Worm (Caenorhabditis elegans) whole organism, L3 larva: ENCODE measurements around the gene C25D7.5.
A peak's percentile ranks its signal among the peaks of the same experiment; 100 is the strongest.

ENCODE experiments used
- R02D3.7 ChIP-seq: fragments of 150-350 bp; optimal IDR thresholded peaks from 2 replicates; lab custom pipeline; 2014; ENCODE audit warnings: missing biosample characterization, missing genetic modification characterization
- ZK546.5 ChIP-seq: sonication (generic microtip); optimal IDR thresholded peaks from 2 replicates; lab custom pipeline; 2017; ENCODE audit warnings: missing biosample characterization, missing genetic modification characterization
- aly-2 ChIP-seq: fragments of 150-350 bp; optimal IDR thresholded peaks from 2 replicates; lab custom pipeline; 2014; ENCODE audit warnings: missing biosample characterization, missing genetic modification characterization
- ceh-16 ChIP-seq: sonication (generic microtip); optimal IDR thresholded peaks from 2 replicates; lab custom pipeline; 2017; ENCODE audit warnings: missing biosample characterization, missing genetic modification characterization
- ceh-82 ChIP-seq: fragments of 150-350 bp; optimal IDR thresholded peaks from 2 replicates; lab custom pipeline; 2014; ENCODE audit warnings: missing biosample characterization, missing genetic modification characterization
- ceh-9 ChIP-seq: sonication (generic microtip); optimal IDR thresholded peaks from 2 replicates; lab custom pipeline; 2018; ENCODE audit warnings: missing biosample characterization, missing genetic modification characterization
- daf-12 ChIP-seq: fragments of 150-350 bp; optimal IDR thresholded peaks from 2 replicates; lab custom pipeline; 2014; ENCODE audit warnings: missing biosample characterization, missing genetic modification reagents, missing genetic modification characterization
- egl-27 ChIP-seq: sonication (generic microtip); optimal IDR thresholded peaks from 4 replicates; lab custom pipeline; 2017; ENCODE audit warnings: missing biosample characterization, missing genetic modification reagents, missing genetic modification characterization
- egl-5 ChIP-seq: fragments of 150-350 bp; optimal IDR thresholded peaks from 2 replicates; lab custom pipeline; 2017; ENCODE audit warnings: missing biosample characterization, missing genetic modification reagents, missing genetic modification characterization, inconsistent platforms
- elt-1 ChIP-seq: fragments of 150-350 bp; optimal IDR thresholded peaks from 2 replicates; lab custom pipeline; 2014; ENCODE audit warnings: missing biosample characterization, missing genetic modification characterization
- elt-2 ChIP-seq: sonication (generic microtip); optimal IDR thresholded peaks from 2 replicates; lab custom pipeline; 2016; ENCODE audit warnings: missing genetic modification reagents, mild to moderate bottlenecking, missing genetic modification characterization, missing compliant biosample characterization
- elt-3 ChIP-seq, 3 experiments: fragments of 150-350 bp in 1 of 3; sonication (generic microtip) in 2 of 3; optimal IDR thresholded peaks; 2 replicates in 2 of 3; 4 replicates in 1 of 3; lab custom pipeline; 2014 to 2017; ENCODE audit warnings: missing biosample characterization in 3 of 3, missing genetic modification characterization in 3 of 3
- eor-1 ChIP-seq, 2 experiments: fragments of 150-350 bp; optimal IDR thresholded peaks; 2 replicates each; lab custom pipeline; 2014 to 2018; ENCODE audit warnings: missing biosample characterization in 2 of 2, missing genetic modification characterization in 2 of 2
- fkh-10 ChIP-seq: sonication (generic microtip); optimal IDR thresholded peaks from 2 replicates; lab custom pipeline; 2017; ENCODE audit warnings: missing biosample characterization, missing genetic modification reagents, missing genetic modification characterization
- fos-1 ChIP-seq: fragments of 150-350 bp; optimal IDR thresholded peaks from 2 replicates; lab custom pipeline; 2014; ENCODE audit warnings: missing biosample characterization, missing genetic modification characterization
- hmg-11 ChIP-seq: sonication (generic microtip); optimal IDR thresholded peaks from 2 replicates; lab custom pipeline; 2016; ENCODE audit warnings: missing genetic modification characterization, missing compliant biosample characterization
- jun-1 ChIP-seq: fragments of 150-350 bp; optimal IDR thresholded peaks from 2 replicates; lab custom pipeline; 2014; ENCODE audit warnings: missing biosample characterization, missing genetic modification reagents, missing genetic modification characterization
- lin-15B ChIP-seq: fragments of 150-350 bp; optimal IDR thresholded peaks from 2 replicates; lab custom pipeline; 2014; ENCODE audit warnings: missing biosample characterization, missing genetic modification characterization
- lin-39 ChIP-seq: fragments of 150-350 bp; optimal IDR thresholded peaks from 2 replicates; lab custom pipeline; 2018; ENCODE audit warnings: missing biosample characterization, missing genetic modification reagents, missing genetic modification characterization
- lsy-12 ChIP-seq: sonication (generic microtip); optimal IDR thresholded peaks from 2 replicates; lab custom pipeline; 2016; ENCODE audit warnings: mild to moderate bottlenecking, missing genetic modification characterization, missing compliant biosample characterization
- mdl-1 ChIP-seq: fragments of 150-350 bp; optimal IDR thresholded peaks from 2 replicates; lab custom pipeline; 2014; ENCODE audit warnings: missing biosample characterization, missing genetic modification characterization
- mml-1 ChIP-seq: fragments of 150-350 bp; sonication (generic microtip); optimal IDR thresholded peaks from 3 replicates; lab custom pipeline; 2014; ENCODE audit warnings: missing biosample characterization, missing genetic modification characterization
- nfya-1 ChIP-seq: sonication (generic microtip); optimal IDR thresholded peaks from 2 replicates; lab custom pipeline; 2017; ENCODE audit warnings: missing genetic modification characterization, mild to moderate bottlenecking, missing compliant biosample characterization, antibody characterized with exemption, moderate library complexity; ENCODE audit not compliant: insufficient read depth
- nhr-11 ChIP-seq: fragments of 150-350 bp; optimal IDR thresholded peaks from 2 replicates; lab custom pipeline; 2014; ENCODE audit warnings: missing biosample characterization, missing genetic modification characterization
- nhr-12 ChIP-seq: fragments of 150-350 bp; optimal IDR thresholded peaks from 2 replicates; lab custom pipeline; 2014; ENCODE audit warnings: missing biosample characterization, missing genetic modification characterization
- nhr-23 ChIP-seq: fragments of 150-350 bp; optimal IDR thresholded peaks from 2 replicates; lab custom pipeline; 2014; ENCODE audit warnings: missing biosample characterization, missing genetic modification reagents, missing genetic modification characterization
- nhr-237 ChIP-seq: fragments of 150-350 bp; optimal IDR thresholded peaks from 2 replicates; lab custom pipeline; 2014; ENCODE audit warnings: missing biosample characterization, missing genetic modification characterization
- nhr-25 ChIP-seq: sonication (generic microtip); optimal IDR thresholded peaks from 2 replicates; lab custom pipeline; 2017; ENCODE audit warnings: missing biosample characterization, missing genetic modification characterization
- nhr-43 ChIP-seq: sonication (generic microtip); optimal IDR thresholded peaks from 2 replicates; lab custom pipeline; 2016; ENCODE audit warnings: mild to moderate bottlenecking, missing genetic modification characterization, missing compliant biosample characterization; ENCODE audit not compliant: poor library complexity, severe bottlenecking
- nhr-67 ChIP-seq: fragments of 150-350 bp; optimal IDR thresholded peaks from 2 replicates; lab custom pipeline; 2014; ENCODE audit warnings: missing biosample characterization, missing genetic modification characterization
- nhr-76 ChIP-seq: fragments of 150-350 bp; sonication (generic microtip); optimal IDR thresholded peaks from 5 replicates; lab custom pipeline; 2014; ENCODE audit warnings: missing biosample characterization, missing genetic modification characterization
- nhr-77 ChIP-seq: fragments of 150-350 bp; optimal IDR thresholded peaks from 2 replicates; lab custom pipeline; 2014; ENCODE audit warnings: missing biosample characterization, missing genetic modification characterization
- pha-4 ChIP-seq: fragments of 150-350 bp; optimal IDR thresholded peaks from 2 replicates; lab custom pipeline; 2014; ENCODE audit warnings: missing biosample characterization, missing genetic modification reagents, missing genetic modification characterization
- pqm-1 ChIP-seq: fragments of 150-350 bp; optimal IDR thresholded peaks from 2 replicates; lab custom pipeline; 2017; ENCODE audit warnings: missing biosample characterization, missing genetic modification characterization, inconsistent platforms
- sea-2 ChIP-seq: fragments of 150-350 bp; sonication (generic microtip); optimal IDR thresholded peaks from 4 replicates; lab custom pipeline; 2014; ENCODE audit warnings: missing biosample characterization, missing genetic modification reagents, missing genetic modification characterization
- skn-1 ChIP-seq: fragments of 150-350 bp; optimal IDR thresholded peaks from 2 replicates; lab custom pipeline; 2014; ENCODE audit warnings: missing biosample characterization, missing genetic modification characterization
- snpc-4 ChIP-seq: fragments of 150-350 bp; optimal IDR thresholded peaks from 2 replicates; lab custom pipeline; 2014; ENCODE audit warnings: missing biosample characterization, missing genetic modification characterization
- tbx-2 ChIP-seq: sonication (generic microtip); optimal IDR thresholded peaks from 2 replicates; lab custom pipeline; 2016; ENCODE audit warnings: mild to moderate bottlenecking, missing genetic modification characterization, missing compliant biosample characterization
- unc-39 ChIP-seq: sonication (generic microtip); optimal IDR thresholded peaks from 4 replicates; lab custom pipeline; 2017; ENCODE audit warnings: missing biosample characterization, missing genetic modification characterization
- unc-62 ChIP-seq: fragments of 150-350 bp; sonication (generic microtip); optimal IDR thresholded peaks from 4 replicates; lab custom pipeline; 2014; ENCODE audit warnings: missing biosample characterization, missing genetic modification reagents, missing genetic modification characterization
- ztf-11 ChIP-seq: fragments of 150-350 bp; optimal IDR thresholded peaks from 2 replicates; lab custom pipeline; 2014; ENCODE audit warnings: missing biosample characterization, missing genetic modification characterization
- ztf-4 ChIP-seq: fragments of 150-350 bp; optimal IDR thresholded peaks from 2 replicates; lab custom pipeline; 2014; ENCODE audit warnings: missing biosample characterization, missing genetic modification characterization

Gene C25D7.5

DNA sequence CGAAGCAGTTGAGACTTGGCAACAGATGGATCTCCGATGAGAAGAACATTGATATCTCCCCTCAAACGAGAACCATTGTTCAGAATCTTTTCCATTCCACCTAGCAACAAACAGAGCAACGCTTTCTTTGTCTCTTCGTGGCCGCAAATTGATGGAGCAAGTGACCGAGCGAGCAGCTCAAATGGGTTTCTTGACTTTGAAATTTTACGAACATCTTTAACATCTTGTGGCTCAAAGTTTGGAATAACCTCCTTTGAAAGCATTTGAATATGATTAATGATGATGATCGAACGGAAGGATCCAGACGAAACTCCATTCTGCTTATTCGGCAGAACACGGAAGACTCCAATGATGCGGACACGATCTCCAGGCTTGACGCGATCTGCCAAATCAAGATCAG lies 6.0 kb downstream of the C25D7.5 start:
- TF ChIP-seq sea-2 (GFP tag; lab: Kevin White, UChicago) (no peak), egl-27 (tag; lab: Kevin White, UChicago) (no peak), pha-4 (tag; lab: Kevin White, UChicago) (no peak), skn-1 (tag; lab: Kevin White, UChicago) (no peak), nhr-43 (tag; lab: Kevin White, UChicago) (no peak), fkh-10 (GFP tag; lab: Kevin White, UChicago) (no peak), mdl-1 (tag; lab: Kevin White, UChicago) (no peak), nhr-76 (tag; lab: Kevin White, UChicago) (no peak), elt-3 (tag; optimal IDR thresholded peaks at IDR 0.05; lab: Kevin White, UChicago) (no peak), snpc-4 (tag; lab: Kevin White, UChicago) (no peak), nhr-67 (tag; lab: Kevin White, UChicago) (no peak), nhr-237 (tag; lab: Kevin White, UChicago) (no peak), ZK546.5 (tag; lab: Kevin White, UChicago) (no peak), unc-62 (no peak), fos-1 (tag; lab: Kevin White, UChicago) (no peak), pqm-1 (no peak), unc-39 (tag; lab: Kevin White, UChicago) (no peak)

DNA sequence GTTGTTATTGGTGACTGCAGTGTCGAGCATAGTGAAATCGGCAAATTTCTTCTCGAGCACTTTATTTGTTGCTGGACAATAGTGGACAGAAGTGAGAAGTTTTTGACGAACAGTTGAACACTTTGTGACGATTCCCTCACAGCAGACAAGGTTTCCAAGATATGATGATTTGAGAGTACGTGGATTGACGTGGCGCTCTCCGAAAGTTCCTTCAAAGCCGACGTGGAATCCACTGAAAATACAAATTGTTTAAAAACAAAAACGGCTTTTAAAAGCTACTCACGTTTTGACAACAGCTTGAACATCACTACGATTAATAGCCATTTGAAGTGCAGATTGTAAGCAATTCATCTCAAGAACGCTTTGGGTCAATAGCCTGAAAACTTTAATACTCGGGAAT lies 6.5 kb downstream of the C25D7.5 start:
- TF ChIP-seq pha-4 (tag; lab: Kevin White, UChicago): no peak
- no peak for TF ChIP-seq hmg-11 (tag; lab: Kevin White, UChicago)
- no peak for TF ChIP-seq unc-62
- TF ChIP-seq ceh-82 (tag; lab: Kevin White, UChicago): no peak

DNA sequence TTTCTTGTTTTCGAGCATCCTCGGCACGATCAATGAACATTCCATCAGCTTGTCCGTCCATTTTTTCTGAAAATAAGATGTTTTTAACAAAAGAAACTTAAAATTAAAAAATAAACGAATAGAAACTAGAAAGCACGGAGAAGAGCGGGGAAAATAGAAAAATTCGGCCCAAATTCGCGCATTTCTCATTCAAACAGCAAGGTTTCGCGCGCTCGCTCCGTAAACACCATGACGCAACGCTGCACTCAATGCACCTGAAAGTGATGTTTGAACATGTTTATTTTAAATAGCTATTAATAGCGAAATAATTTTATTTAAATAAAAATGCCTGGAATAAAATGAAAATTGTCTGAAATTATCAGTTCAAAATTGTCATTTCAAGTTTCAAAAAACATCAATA lies 7.1 kb downstream of the C25D7.5 start, which contains the start of the genes mcm-3 and C25D7.15:
mcm-3 (minus strand) TSS at position 66 of the 400 bp plus-strand sequence.
C25D7.15 (plus strand) TSS at position 275 of the 400 bp plus-strand sequence.
- no peak for TF ChIP-seq unc-62
- TF ChIP-seq lin-15B (tag; lab: Kevin White, UChicago): peak; percentile 28
- no peak for TF ChIP-seq aly-2 (tag; lab: Kevin White, UChicago)
- no peak for TF ChIP-seq nhr-77
- no peak for TF ChIP-seq unc-39 (tag; lab: Kevin White, UChicago)
- TF ChIP-seq mml-1: no peak
- TF ChIP-seq pha-4 (tag; lab: Kevin White, UChicago): peak; percentile 66
- TF ChIP-seq lin-39: no peak
- TF ChIP-seq elt-3 (tag; optimal IDR thresholded peaks at IDR 0.05; lab: Kevin White, UChicago): no peak
- no peak for TF ChIP-seq sea-2 (GFP tag; lab: Kevin White, UChicago)
- TF ChIP-seq nhr-25 (tag; lab: Kevin White, UChicago): peak; percentile 28
- TF ChIP-seq skn-1 (tag; lab: Kevin White, UChicago): no peak
- no peak for TF ChIP-seq mdl-1 (tag; lab: Kevin White, UChicago)
- no peak for TF ChIP-seq tbx-2 (tag; lab: Kevin White, UChicago)
- peak; percentile 3 for TF ChIP-seq elt-2 (tag; lab: Kevin White, UChicago)
- no peak for TF ChIP-seq hmg-11 (tag; lab: Kevin White, UChicago)
- no peak for TF ChIP-seq nhr-11 (tag; lab: Kevin White, UChicago)
- no peak for TF ChIP-seq ceh-16 (tag; lab: Kevin White, UChicago)
- no peak for TF ChIP-seq snpc-4 (tag; lab: Kevin White, UChicago)
- no peak for TF ChIP-seq lsy-12
- TF ChIP-seq nfya-1 (tag; lab: Kevin White, UChicago): no peak
- TF ChIP-seq jun-1: no peak
- no peak for TF ChIP-seq nhr-12 (tag; lab: Kevin White, UChicago)
- no peak for TF ChIP-seq elt-1 (tag; lab: Kevin White, UChicago)
- no peak for TF ChIP-seq R02D3.7 (tag; lab: Kevin White, UChicago)
- peak; percentile 41 for TF ChIP-seq nhr-23 (tag; lab: Kevin White, UChicago)
- TF ChIP-seq daf-12 (tag; lab: Kevin White, UChicago): no peak
- no peak for TF ChIP-seq fkh-10 (GFP tag; lab: Kevin White, UChicago)
- no peak for TF ChIP-seq ZK546.5 (tag; lab: Kevin White, UChicago)
- no peak for TF ChIP-seq ceh-82 (tag; lab: Kevin White, UChicago)
- no peak for TF ChIP-seq ztf-4
- TF ChIP-seq nhr-67 (tag; lab: Kevin White, UChicago): no peak
- no peak for TF ChIP-seq ceh-9 (tag; lab: Kevin White, UChicago)
- TF ChIP-seq pqm-1: no peak
- no peak for TF ChIP-seq eor-1 (tag; optimal IDR thresholded peaks at IDR 0.05; lab: Kevin White, UChicago)
- TF ChIP-seq ztf-11: no peak
- no peak for TF ChIP-seq egl-5
